Fruit fly (Drosophila melanogaster) whole organism, prepupa: Measurements from ENCODE around the gene CG9328.

Source experiments
- CG11762 ChIP-seq: fragments of 200-800 bp; sonication (Bioruptor generic); optimal IDR thresholded peaks from 3 replicates; lab custom pipeline; 2016; ENCODE audit warnings: missing biosample characterization, missing genetic modification characterization; ENCODE audit not compliant: insufficient read depth
- CG1621 ChIP-seq: fragments of 200-800 bp; sonication (Bioruptor generic); optimal IDR thresholded peaks from 3 replicates; lab custom pipeline; 2018; ENCODE audit warnings: missing biosample characterization, mild to moderate bottlenecking, missing genetic modification characterization
- CG6792 ChIP-seq: fragments of 200-800 bp; sonication (Bioruptor generic); optimal IDR thresholded peaks from 3 replicates; lab custom pipeline; 2016; ENCODE audit warnings: missing biosample characterization, missing genetic modification characterization
- eg ChIP-seq: fragments of 200-800 bp; sonication (Bioruptor generic); IDR thresholded peaks from 3 replicates; pipeline ENCODE4 v1.3.6; 2022; ENCODE audit warnings: missing biosample characterization, missing genetic modification characterization

DNA sequence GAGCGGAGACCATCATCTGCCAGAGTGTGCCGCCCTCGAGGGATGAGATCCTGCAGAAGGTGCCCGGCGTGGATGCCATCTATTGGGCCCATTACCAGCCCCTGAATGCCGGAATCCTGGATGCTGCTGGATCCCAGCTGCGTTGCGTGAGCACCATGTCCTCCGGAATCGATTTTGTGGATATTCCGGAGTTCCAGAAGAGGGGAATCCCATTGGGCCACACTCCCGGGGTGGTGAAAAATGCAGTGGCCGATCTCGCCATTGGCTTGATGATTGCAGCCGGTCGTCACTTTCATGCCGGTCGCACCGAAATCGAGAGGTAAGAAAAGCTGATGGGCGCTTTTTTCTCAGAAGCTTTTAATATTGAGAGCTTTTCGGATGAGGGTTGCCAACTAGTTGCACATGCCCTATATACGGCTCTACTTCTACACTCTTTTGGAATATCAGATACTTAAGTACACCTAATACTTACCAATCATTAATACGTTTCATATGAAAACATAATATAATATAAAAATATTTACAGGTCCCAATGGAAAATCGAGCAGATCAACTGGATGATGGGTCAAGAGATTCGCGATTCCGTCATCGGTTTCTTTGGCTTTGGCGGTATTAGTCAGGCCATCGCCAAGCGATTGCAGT lies 32.4 kb downstream of the CG9328 start:
- TF ChIP-seq CG6792 (GFP tag; lab: Kevin White, UChicago) (no peak), eg (GFP tag; lab: Robert Waterston, UW) (no peak), CG11762 (no peak), CG1621 (tag; lab: Kevin White, UChicago) (no peak)
